Fruit fly (Drosophila melanogaster) Kc167 (cell line): ENCODE measurements around the gene CG10053.

Experiments used
- Myc ChIP-seq: fragments of >200 bp; optimal IDR thresholded peaks from 2 replicates; lab custom pipeline; 2017; ENCODE audit warnings: missing external identifiers
- Sin3A ChIP-seq: fragments of >200 bp; optimal IDR thresholded peaks from 2 replicates; lab custom pipeline; 2018; ENCODE audit warnings: missing external identifiers
- h ChIP-seq: fragments of >200 bp; optimal IDR thresholded peaks from 3 replicates; lab custom pipeline; 2018; ENCODE audit warnings: missing external identifiers
- psq ChIP-seq: fragments of >200 bp; optimal IDR thresholded peaks from 2 replicates; lab custom pipeline; 2017; ENCODE audit warnings: missing external identifiers
- ttk ChIP-seq: sonication (Bioruptor generic); optimal IDR thresholded peaks from 2 replicates; lab custom pipeline; 2017; ENCODE audit warnings: missing external identifiers

dm6 chr3R:7223972-7224464 is 22.9 kb upstream of the CG10053 start, which contains the start of gene thw:
- TF ChIP-seq h (lab: Kevin White, UChicago): no peak
- TF ChIP-seq ttk: no peak
- no peak for TF ChIP-seq psq (lab: Kevin White, UChicago)
- TF ChIP-seq Sin3A (lab: Kevin White, UChicago): no peak
- no peak for TF ChIP-seq Myc
